Fruit fly (Drosophila melanogaster) S2 (cell line): ENCODE measurements around the gene Sidpn.

Experiments used
- CG8478 ChIP-seq: fragments of >200 bp; optimal IDR thresholded peaks from 2 replicates; lab custom pipeline; 2018
- CTCF ChIP-seq, 2 experiments: fragments of >200 bp; optimal IDR thresholded peaks; 2 replicates each; lab custom pipeline; 2018

The Sidpn gene

dm6 chr2L:19027246-19027886, at the start of gene Sidpn:
Sidpn (plus strand) TSS chr2L:19027710.
- TF ChIP-seq CTCF (optimal IDR thresholded peaks at IDR 0.05; lab: Kevin White, UChicago): no peak

- TF ChIP-seq CTCF (optimal IDR thresholded peaks at IDR 0.05; lab: Kevin White, UChicago): no peak
- TF ChIP-seq CG8478: no peak
Measured at dm6 chr2L:18978923-18979322, 48.6 kb upstream of the Sidpn start.

- no peak for TF ChIP-seq CG8478
- no peak for TF ChIP-seq CTCF (optimal IDR thresholded peaks at IDR 0.05; lab: Kevin White, UChicago)
Measured at dm6 chr2L:18979407-18979806, 48.1 kb upstream of the Sidpn start.

- TF ChIP-seq CTCF (optimal IDR thresholded peaks at IDR 0.05; lab: Kevin White, UChicago): no peak
- TF ChIP-seq CG8478: no peak
Measured at dm6 chr2L:18980982-18981381, 46.5 kb upstream of the Sidpn start.

dm6 chr2L:18981484-18981883, 46.0 kb upstream of the Sidpn start:
- TF ChIP-seq CG8478 (no peak), CTCF (optimal IDR thresholded peaks at IDR 0.05; lab: Kevin White, UChicago) (no peak)

- TF ChIP-seq CTCF (optimal IDR thresholded peaks at IDR 0.05; lab: Kevin White, UChicago) (no peak), CG8478 (no peak)
Measured at dm6 chr2L:18981947-18982579, 45.4 kb upstream of the Sidpn start.

- TF ChIP-seq CG8478: no peak
- no peak for TF ChIP-seq CTCF (optimal IDR thresholded peaks at IDR 0.05; lab: Kevin White, UChicago)
Measured at dm6 chr2L:18982826-18983758, 44.4 kb upstream of the Sidpn start.

dm6 chr2L:18984158-18984557, 43.4 kb upstream of the Sidpn start:
- TF ChIP-seq CTCF (optimal IDR thresholded peaks at IDR 0.05; lab: Kevin White, UChicago) (no peak), CG8478 (no peak)

dm6 chr2L:18985201-18986124, 42.0 kb upstream of the Sidpn start:
- no peak for TF ChIP-seq CG8478
- no peak for TF ChIP-seq CTCF (optimal IDR thresholded peaks at IDR 0.05; lab: Kevin White, UChicago)

- TF ChIP-seq CG8478 (no peak), CTCF (optimal IDR thresholded peaks at IDR 0.05; lab: Kevin White, UChicago) (no peak)
Measured at dm6 chr2L:18986125-18986498, 41.4 kb upstream of the Sidpn start.

- TF ChIP-seq CG8478 (no peak), CTCF (optimal IDR thresholded peaks at IDR 0.05; lab: Kevin White, UChicago) (no peak)
Measured at dm6 chr2L:18987078-18987895, 40.2 kb upstream of the Sidpn start, which contains the start of the genes Swip-1 and EMC5. Swip-1 (minus strand) TSS chr2L:18987280. EMC5 (plus strand) TSS chr2L:18987707.

- TF ChIP-seq CG8478 (no peak), CTCF (optimal IDR thresholded peaks at IDR 0.05; lab: Kevin White, UChicago) (no peak)
Measured at dm6 chr2L:18990133-18990532, 37.4 kb upstream of the Sidpn start, which contains the start of gene CG15170. CG15170 (minus strand) TSS chr2L:18990233.

- TF ChIP-seq CG8478: no peak
- TF ChIP-seq CTCF (optimal IDR thresholded peaks at IDR 0.05; lab: Kevin White, UChicago): no peak
Measured at dm6 chr2L:18990720-18991119, 36.8 kb upstream of the Sidpn start, which contains the start of gene CG15169. CG15169 (plus strand) TSS chr2L:18991020.

dm6 chr2L:18992196-18992595, 35.3 kb upstream of the Sidpn start, which contains the start of gene CG46465:
CG46465 (plus strand) TSS chr2L:18992496.
- TF ChIP-seq CTCF (optimal IDR thresholded peaks at IDR 0.05; lab: Kevin White, UChicago) (no peak), CG8478 (no peak)
